Fruit fly (Drosophila melanogaster): Measurements from ENCODE around the gene Vps45.

The Vps45 gene

dm6 chr3R:9586663-9587248 is 23.0 kb downstream of the Vps45 start, which contains the start of gene P58IPK (continued):
- TF ChIP-seq Lim3 (GFP tag; IDR thresholded peaks at IDR 0.05) (no peak), CG9215 (GFP tag; IDR thresholded peaks at IDR 0.05) (peak; percentile 65), Kr (GFP tag; optimal IDR thresholded peaks at IDR 0.05) (no peak), repo (GFP tag; optimal IDR thresholded peaks at IDR 0.05) (peak; percentile 35), ci (GFP tag; IDR thresholded peaks at IDR 0.05) (peak; percentile 66; the same call in 2 of the 3 replicates), corto (GFP tag; optimal IDR thresholded peaks at IDR 0.05) (no peak), her (GFP tag; optimal IDR thresholded peaks at IDR 0.05) (peak; percentile 44), CG10209 (GFP tag; optimal IDR thresholded peaks at IDR 0.05) (peak; percentile 32), CG13775 (GFP tag; optimal IDR thresholded peaks at IDR 0.05) (peak; percentile 36), CG3281 (GFP tag; optimal IDR thresholded peaks at IDR 0.05) (peak; percentile 31), CG17612 (GFP tag; IDR thresholded peaks at IDR 0.05) (no peak), luna (GFP tag; optimal IDR thresholded peaks at IDR 0.05) (no peak), pita (GFP tag; optimal IDR thresholded peaks at IDR 0.05) (no peak), Xbp1 (GFP tag; optimal IDR thresholded peaks at IDR 0.05) (peak; percentile 98), phol (tag; optimal IDR thresholded peaks at IDR 0.05) (peak; percentile 66), Stat92E (GFP tag; optimal IDR thresholded peaks at IDR 0.05) (no peak), pzg (GFP tag; optimal IDR thresholded peaks at IDR 0.05) (peak; percentile 92), dan (GFP tag; IDR thresholded peaks at IDR 0.05) (no peak), CG1647 (GFP tag; optimal IDR thresholded peaks at IDR 0.05) (peak; percentile 57), CG4854 (GFP tag; optimal IDR thresholded peaks at IDR 0.05) (peak; percentile 33), kay (GFP tag; optimal IDR thresholded peaks at IDR 0.05) (peak; percentile 70), gt (GFP tag; IDR thresholded peaks at IDR 0.05) (no peak), maf-S (GFP tag; optimal IDR thresholded peaks at IDR 0.05) (peak; percentile 67), grau (tag; optimal IDR thresholded peaks at IDR 0.05) (peak; percentile 64), lola (GFP tag; optimal IDR thresholded peaks at IDR 0.05) (peak in 1 of 3 experiments; percentile 46), CG13287 (GFP tag; IDR thresholded peaks at IDR 0.05; ENCODE audit: partially characterized antibody) (peak; percentile 97), sob (GFP tag; IDR thresholded peaks at IDR 0.05) (peak; percentile 63), gsb-n (tag; optimal IDR thresholded peaks at IDR 0.05) (no peak), CG10565 (GFP tag; optimal IDR thresholded peaks at IDR 0.05) (no peak), sqz (GFP tag; optimal IDR thresholded peaks at IDR 0.05) (no peak), CG17568 (GFP tag; optimal IDR thresholded peaks at IDR 0.05) (no peak), CG11247 (GFP tag; IDR thresholded peaks at IDR 0.05) (peak; percentile 45; the same call in 1 of the 2 replicates), gem (tag; optimal IDR thresholded peaks at IDR 0.05) (peak; percentile 68), bbx (GFP tag; IDR thresholded peaks at IDR 0.05; ENCODE audit: partially characterized antibody) (peak; percentile 95), Side (GFP tag; optimal IDR thresholded peaks at IDR 0.05) (peak; percentile 45), CG1602 (GFP tag; optimal IDR thresholded peaks at IDR 0.05) (peak; percentile 44), CG17361 (GFP tag; IDR thresholded peaks at IDR 0.05) (peak; percentile 75), CG42726 (GFP tag; IDR thresholded peaks at IDR 0.05; ENCODE audit: partially characterized antibody) (peak; percentile 96), CG2202 (tag; optimal IDR thresholded peaks at IDR 0.05) (no peak), prd (optimal IDR thresholded peaks at IDR 0.05) (no peak), prd (GFP tag; IDR thresholded peaks at IDR 0.05) (peak; percentile 73), CG14014 (GFP tag; IDR thresholded peaks at IDR 0.05) (peak; percentile 56), sima (GFP tag; optimal IDR thresholded peaks at IDR 0.05) (no peak), Dref (GFP tag; IDR thresholded peaks at IDR 0.05) (peak; percentile 65), Nf-YA (GFP tag; IDR thresholded peaks at IDR 0.05) (no peak), CG3838 (GFP tag; optimal IDR thresholded peaks at IDR 0.05) (peak; percentile 52), CG13624 (GFP tag; optimal IDR thresholded peaks at IDR 0.05) (peak; percentile 85), HLHmδ (GFP tag; optimal IDR thresholded peaks at IDR 0.05) (no peak), insv (GFP tag; optimal IDR thresholded peaks at IDR 0.05) (no peak), cwo (GFP tag; optimal IDR thresholded peaks at IDR 0.05) (no peak)

Measured in whole organism, embryonic.